Worm (Caenorhabditis elegans): Measurements from ENCODE around the gene pnc-2.

ce11 chrIV:14944234-14944633 lies 34.7 kb upstream of the pnc-2 start, which contains the start of gene Y57G11C.48:
- TF ChIP-seq ceh-19 (GFP tag; optimal IDR thresholded peaks at IDR 0.05) (no peak), fkh-10 (GFP tag; optimal IDR thresholded peaks at IDR 0.05) (no peak), ama-1 (optimal IDR thresholded peaks at IDR 0.05) (no peak), pax-1 (tag; optimal IDR thresholded peaks at IDR 0.05) (no peak), ceh-6 (GFP tag; optimal IDR thresholded peaks at IDR 0.05) (no peak), npax-4 (tag; optimal IDR thresholded peaks at IDR 0.05) (no peak)
